Fruit fly (Drosophila melanogaster): ENCODE results near the gene CG13995.

The CG13995 gene

dm6 chr2L:6068544-6069251 lies 14.6 kb downstream of the CG13995 start, which contains the start of the genes CG9150 and Pfdn1:
TSS of gene CG9150 (minus strand) at chr2L:6068594.
TSS of gene Pfdn1 (plus strand) at chr2L:6069079.
- peak; percentile 66 for TF ChIP-seq bab1 (GFP tag; optimal IDR thresholded peaks at IDR 0.05)
- peak; percentile 16 for TF ChIP-seq tj (GFP tag; optimal IDR thresholded peaks at IDR 0.05)
- TF ChIP-seq CG7045 (GFP tag; optimal IDR thresholded peaks at IDR 0.05), result no peak
- TF ChIP-seq cic (GFP tag; optimal IDR thresholded peaks at IDR 0.05), result no peak
- peak; percentile 66 for TF ChIP-seq Mnt (GFP tag; optimal IDR thresholded peaks at IDR 0.05)
- peak; percentile 22 for TF ChIP-seq CG7101 (tag; optimal IDR thresholded peaks at IDR 0.05)
- no peak for TF ChIP-seq toe (GFP tag; optimal IDR thresholded peaks at IDR 0.05)

- TF ChIP-seq Mnt (GFP tag; optimal IDR thresholded peaks at IDR 0.05) (peak; percentile 64), CG1620 (GFP tag; optimal IDR thresholded peaks at IDR 0.05) (peak; percentile 56), toe (GFP tag; optimal IDR thresholded peaks at IDR 0.05) (peak; percentile 85), cic (GFP tag; optimal IDR thresholded peaks at IDR 0.05) (peak; percentile 14), pad (GFP tag; optimal IDR thresholded peaks at IDR 0.05) (peak; percentile 42), Clk (GFP tag; optimal IDR thresholded peaks at IDR 0.05) (peak; percentile 44), Hr96 (GFP tag; optimal IDR thresholded peaks at IDR 0.05) (no peak), CG33017 (tag; optimal IDR thresholded peaks at IDR 0.05) (peak; percentile 53), CG11617 (GFP tag; optimal IDR thresholded peaks at IDR 0.05) (peak; percentile 82), CG7045 (GFP tag; optimal IDR thresholded peaks at IDR 0.05) (peak; percentile 74), CG7101 (tag; optimal IDR thresholded peaks at IDR 0.05) (peak; percentile 68), ovo (GFP tag; optimal IDR thresholded peaks at IDR 0.05) (peak; percentile 35), kay (GFP tag; ENCODE audit: borderline replicate concordance) (no peak), cnc (optimal IDR thresholded peaks at IDR 0.05) (no peak), bab1 (GFP tag; optimal IDR thresholded peaks at IDR 0.05) (peak; percentile 36), tj (GFP tag; optimal IDR thresholded peaks at IDR 0.05) (peak; percentile 39), CG12768 (GFP tag; optimal IDR thresholded peaks at IDR 0.05) (peak; percentile 60), CG14711 (tag; optimal IDR thresholded peaks at IDR 0.05) (peak; percentile 70), Crg-1 (GFP tag; optimal IDR thresholded peaks at IDR 0.05) (no peak), CG5204 (GFP tag; optimal IDR thresholded peaks at IDR 0.05) (no peak)
Measured at dm6 chr2L:6070656-6071231, 16.6 kb downstream of the CG13995 start, which contains the start of the genes CG9154 and Kr-h2. TSS of gene CG9154 (minus strand) at chr2L:6070686. TSS of gene Kr-h2 (plus strand) at chr2L:6070990.

dm6 chr2L:6072124-6072523 lies 18.0 kb downstream of the CG13995 start:
- no peak for TF ChIP-seq CG12768 (GFP tag; optimal IDR thresholded peaks at IDR 0.05)
- no peak for TF ChIP-seq Crg-1 (GFP tag; optimal IDR thresholded peaks at IDR 0.05)
- no peak for TF ChIP-seq CG14711 (tag; optimal IDR thresholded peaks at IDR 0.05)
- no peak for TF ChIP-seq ovo (GFP tag; optimal IDR thresholded peaks at IDR 0.05)
- no peak for TF ChIP-seq kay (GFP tag; ENCODE audit: borderline replicate concordance)
- TF ChIP-seq cnc (optimal IDR thresholded peaks at IDR 0.05), result no peak
- TF ChIP-seq pad (GFP tag; optimal IDR thresholded peaks at IDR 0.05), result no peak
- no peak for TF ChIP-seq cic (GFP tag; optimal IDR thresholded peaks at IDR 0.05)
- no peak for TF ChIP-seq Mnt (GFP tag; optimal IDR thresholded peaks at IDR 0.05)
- no peak for TF ChIP-seq CG7101 (tag; optimal IDR thresholded peaks at IDR 0.05)
- TF ChIP-seq CG5204 (GFP tag; optimal IDR thresholded peaks at IDR 0.05), result no peak

dm6 chr2L:6073894-6074293 lies 19.8 kb downstream of the CG13995 start:
- TF ChIP-seq ovo (GFP tag; optimal IDR thresholded peaks at IDR 0.05) (no peak), toe (GFP tag; optimal IDR thresholded peaks at IDR 0.05) (no peak), Hr96 (GFP tag; optimal IDR thresholded peaks at IDR 0.05) (no peak), cnc (optimal IDR thresholded peaks at IDR 0.05) (no peak), cic (GFP tag; optimal IDR thresholded peaks at IDR 0.05) (no peak), CG1620 (GFP tag; optimal IDR thresholded peaks at IDR 0.05) (no peak), bab1 (GFP tag; optimal IDR thresholded peaks at IDR 0.05) (no peak), CG5204 (GFP tag; optimal IDR thresholded peaks at IDR 0.05) (no peak), CG14711 (tag; optimal IDR thresholded peaks at IDR 0.05) (no peak), CG33017 (tag; optimal IDR thresholded peaks at IDR 0.05) (no peak), CG12768 (GFP tag; optimal IDR thresholded peaks at IDR 0.05) (no peak), Clk (GFP tag; optimal IDR thresholded peaks at IDR 0.05) (no peak), CG7045 (GFP tag; optimal IDR thresholded peaks at IDR 0.05) (no peak), Crg-1 (GFP tag; optimal IDR thresholded peaks at IDR 0.05) (no peak), CG7101 (tag; optimal IDR thresholded peaks at IDR 0.05) (no peak), pad (GFP tag; optimal IDR thresholded peaks at IDR 0.05) (no peak), CG11617 (GFP tag; optimal IDR thresholded peaks at IDR 0.05) (no peak), tj (GFP tag; optimal IDR thresholded peaks at IDR 0.05) (no peak), Mnt (GFP tag; optimal IDR thresholded peaks at IDR 0.05) (no peak), kay (GFP tag; ENCODE audit: borderline replicate concordance) (no peak)

dm6 chr2L:6074314-6074713 lies 20.2 kb downstream of the CG13995 start:
- no peak for TF ChIP-seq CG12768 (GFP tag; optimal IDR thresholded peaks at IDR 0.05)
- no peak for TF ChIP-seq cic (GFP tag; optimal IDR thresholded peaks at IDR 0.05)
- TF ChIP-seq tj (GFP tag; optimal IDR thresholded peaks at IDR 0.05), result no peak
- TF ChIP-seq CG11617 (GFP tag; optimal IDR thresholded peaks at IDR 0.05), result no peak
- TF ChIP-seq Hr96 (GFP tag; optimal IDR thresholded peaks at IDR 0.05), result no peak
- TF ChIP-seq CG5204 (GFP tag; optimal IDR thresholded peaks at IDR 0.05), result no peak
- no peak for TF ChIP-seq kay (GFP tag; ENCODE audit: borderline replicate concordance)
- no peak for TF ChIP-seq CG7101 (tag; optimal IDR thresholded peaks at IDR 0.05)
- no peak for TF ChIP-seq toe (GFP tag; optimal IDR thresholded peaks at IDR 0.05)
- TF ChIP-seq CG1620 (GFP tag; optimal IDR thresholded peaks at IDR 0.05), result no peak
- no peak for TF ChIP-seq CG14711 (tag; optimal IDR thresholded peaks at IDR 0.05)
- no peak for TF ChIP-seq CG33017 (tag; optimal IDR thresholded peaks at IDR 0.05)
- no peak for TF ChIP-seq CG7045 (GFP tag; optimal IDR thresholded peaks at IDR 0.05)
- TF ChIP-seq Clk (GFP tag; optimal IDR thresholded peaks at IDR 0.05), result no peak
- no peak for TF ChIP-seq cnc (optimal IDR thresholded peaks at IDR 0.05)
- no peak for TF ChIP-seq pad (GFP tag; optimal IDR thresholded peaks at IDR 0.05)
- no peak for TF ChIP-seq Mnt (GFP tag; optimal IDR thresholded peaks at IDR 0.05)
- TF ChIP-seq bab1 (GFP tag; optimal IDR thresholded peaks at IDR 0.05), result no peak
- TF ChIP-seq Crg-1 (GFP tag; optimal IDR thresholded peaks at IDR 0.05), result no peak
- no peak for TF ChIP-seq ovo (GFP tag; optimal IDR thresholded peaks at IDR 0.05)

Measured in whole organism, adult.